Worm (Caenorhabditis elegans) whole organism, midembryonic: ENCODE measurements around the gene T25F10.3.
A peak's percentile ranks its signal among the peaks of the same experiment; 100 is the strongest.

ENCODE experiments used
- T22C8.4 ChIP-seq: fragments of 200-800 bp; sonication (Bioruptor generic); IDR thresholded peaks from 2 replicates; pipeline ENCODE4 v1.3.6; 2022; ENCODE audit warnings: missing genetic modification characterization, missing compliant biosample characterization
- cog-1 ChIP-seq: sonication (generic microtip); optimal IDR thresholded peaks from 2 replicates; lab custom pipeline; 2016; ENCODE audit warnings: missing genetic modification characterization, missing compliant biosample characterization
- flt-1 ChIP-seq: fragments of 200-800 bp; sonication (Bioruptor generic); IDR thresholded peaks from 2 replicates; pipeline ENCODE4 v1.3.6; 2022; ENCODE audit warnings: missing genetic modification characterization, missing compliant biosample characterization
- klf-2 ChIP-seq: fragments of 200-800 bp; sonication (Bioruptor generic); conservative IDR thresholded peaks from 2 replicates; pipeline ENCODE4 v1.3.6; 2022; ENCODE audit warnings: missing genetic modification reagents, missing genetic modification characterization, missing compliant biosample characterization
- med-1 ChIP-seq: sonication (generic microtip); optimal IDR thresholded peaks from 2 replicates; lab custom pipeline; 2017; ENCODE audit warnings: missing genetic modification characterization, mild to moderate bottlenecking, missing compliant biosample characterization, antibody characterized with exemption, missing genetic modification reagents; ENCODE audit not compliant: insufficient read depth
- ref-1 ChIP-seq: fragments of 200-800 bp; sonication (Bioruptor generic); conservative IDR thresholded peaks from 2 replicates; pipeline ENCODE4 v1.3.6; 2022; ENCODE audit warnings: missing genetic modification reagents, missing genetic modification characterization, missing compliant biosample characterization
- tab-1 ChIP-seq: fragments of 200-800 bp; sonication (Bioruptor generic); IDR thresholded peaks from 2 replicates; pipeline ENCODE4 v1.3.6; 2022; ENCODE audit warnings: missing genetic modification characterization, missing compliant biosample characterization
- ztf-23 ChIP-seq: fragments of 200-800 bp; sonication (Bioruptor generic); IDR thresholded peaks from 2 replicates; pipeline ENCODE4 v1.3.6; 2022; ENCODE audit warnings: missing genetic modification reagents, missing genetic modification characterization, missing compliant biosample characterization
- ztf-29 ChIP-seq: fragments of 200-800 bp; sonication (Bioruptor generic); IDR thresholded peaks from 2 replicates; pipeline ENCODE4 v1.3.6; 2022; ENCODE audit warnings: missing genetic modification reagents, missing genetic modification characterization, missing compliant biosample characterization

T25F10.3 gene

DNA sequence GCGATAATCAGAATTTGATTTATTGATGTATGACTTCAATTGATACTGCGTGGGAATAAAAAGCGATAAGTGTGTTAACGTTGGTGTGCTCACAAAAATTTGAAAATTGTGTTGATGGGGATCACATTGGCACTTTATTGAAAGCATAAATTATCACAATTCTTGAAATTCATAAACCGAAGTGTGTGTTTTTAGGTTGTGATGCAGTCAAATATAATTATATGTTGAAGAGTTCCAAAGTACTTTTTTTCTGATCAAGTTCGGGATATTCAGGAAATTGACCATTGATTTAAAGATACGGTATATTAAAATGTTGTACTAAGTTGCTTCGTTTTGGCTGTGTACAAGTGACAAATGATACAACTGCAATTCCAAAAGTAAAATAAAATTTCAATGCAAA is 30.8 kb downstream of the T25F10.3 start, which contains the start of gene srh-28:
Gene srh-28 (minus strand): TSS at position 101 of the 400 bp plus-strand sequence.
- TF ChIP-seq ztf-23 (GFP tag; lab: Robert Waterston, UW) (no peak), klf-2 (GFP tag; lab: Robert Waterston, UW) (no peak), med-1 (GFP tag; lab: Kevin White, UChicago) (no peak), flt-1 (GFP tag; lab: Robert Waterston, UW) (no peak), ref-1 (GFP tag; lab: Robert Waterston, UW) (no peak), T22C8.4 (GFP tag; lab: Robert Waterston, UW) (no peak), ztf-29 (GFP tag; lab: Robert Waterston, UW) (no peak), tab-1 (GFP tag; lab: Robert Waterston, UW) (no peak), cog-1 (no peak)

DNA sequence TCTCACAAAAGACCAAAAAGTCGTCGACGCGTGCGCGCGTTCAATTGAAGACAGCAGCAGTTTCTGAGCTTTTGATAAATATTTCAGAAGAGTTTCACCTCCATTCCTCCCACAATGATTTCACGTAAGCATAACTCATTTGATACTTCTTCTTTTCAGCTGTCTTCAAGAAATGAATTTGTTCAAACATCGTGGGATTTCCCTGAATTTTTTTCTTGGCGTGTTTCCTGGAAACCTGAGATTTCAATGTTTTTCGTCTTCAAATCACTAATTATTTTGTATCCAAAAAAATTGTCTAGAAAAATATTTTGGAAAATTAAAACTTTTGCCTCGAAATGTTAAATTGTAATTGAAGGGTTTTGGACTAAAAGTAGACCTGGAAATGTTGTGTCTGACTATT is 33.6 kb downstream of the T25F10.3 start:
- no peak for TF ChIP-seq ztf-29 (GFP tag; lab: Robert Waterston, UW)
- TF ChIP-seq ztf-23 (GFP tag; lab: Robert Waterston, UW): no peak
- TF ChIP-seq cog-1: no peak
- no peak for TF ChIP-seq tab-1 (GFP tag; lab: Robert Waterston, UW)
- no peak for TF ChIP-seq klf-2 (GFP tag; lab: Robert Waterston, UW)

DNA sequence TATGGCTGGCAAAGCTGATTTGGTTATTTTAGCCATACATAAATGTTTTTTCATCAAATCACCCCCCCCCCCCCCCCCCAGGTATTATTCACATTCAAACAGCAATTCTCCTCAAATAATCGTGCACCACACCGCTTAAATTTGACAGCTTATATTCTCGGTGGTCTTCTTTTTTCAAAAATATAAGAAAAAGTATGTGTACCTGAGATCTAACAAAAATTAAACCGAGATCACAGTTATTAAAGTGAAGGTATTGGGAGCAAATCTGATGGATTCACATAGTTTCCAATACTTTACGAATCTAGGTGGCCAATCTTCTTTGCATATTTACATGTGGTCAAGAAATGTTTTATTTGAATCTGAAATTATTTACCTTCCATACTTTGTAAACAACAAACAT is 35.3 kb downstream of the T25F10.3 start, which contains the start of gene ZC404.15:
Gene ZC404.15 (plus strand): TSS at position 301 of the 400 bp plus-strand sequence.
- TF ChIP-seq med-1 (GFP tag; lab: Kevin White, UChicago) (no peak), klf-2 (GFP tag; lab: Robert Waterston, UW) (no peak), cog-1 (no peak), ztf-29 (GFP tag; lab: Robert Waterston, UW) (no peak)

DNA sequence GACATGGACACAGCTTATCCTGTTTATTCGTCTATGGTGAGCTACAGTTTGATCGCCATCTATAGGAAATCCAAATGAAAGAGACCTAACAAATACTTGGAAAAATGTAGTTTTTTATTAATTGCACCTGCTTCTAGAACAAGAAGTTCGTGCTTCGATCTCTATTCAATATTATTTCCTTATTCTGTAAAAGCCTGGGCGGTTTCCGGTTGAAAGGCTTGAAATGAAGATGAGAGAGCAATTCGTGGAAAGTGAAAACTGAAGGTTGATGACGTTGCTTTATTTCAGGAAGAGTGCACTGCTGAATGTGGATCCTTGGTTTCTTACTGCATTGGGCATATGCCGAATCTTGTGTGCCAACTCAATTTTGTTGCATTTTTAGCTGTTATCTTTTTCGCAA is 35.8 kb downstream of the T25F10.3 start:
- TF ChIP-seq flt-1 (GFP tag; lab: Robert Waterston, UW): no peak
- no peak for TF ChIP-seq klf-2 (GFP tag; lab: Robert Waterston, UW)
- no peak for TF ChIP-seq ref-1 (GFP tag; lab: Robert Waterston, UW)
- TF ChIP-seq tab-1 (GFP tag; lab: Robert Waterston, UW): no peak
- no peak for TF ChIP-seq ztf-23 (GFP tag; lab: Robert Waterston, UW)
- TF ChIP-seq T22C8.4 (GFP tag; lab: Robert Waterston, UW): no peak
- no peak for TF ChIP-seq med-1 (GFP tag; lab: Kevin White, UChicago)
- TF ChIP-seq ztf-29 (GFP tag; lab: Robert Waterston, UW): no peak
- TF ChIP-seq cog-1: no peak

DNA sequence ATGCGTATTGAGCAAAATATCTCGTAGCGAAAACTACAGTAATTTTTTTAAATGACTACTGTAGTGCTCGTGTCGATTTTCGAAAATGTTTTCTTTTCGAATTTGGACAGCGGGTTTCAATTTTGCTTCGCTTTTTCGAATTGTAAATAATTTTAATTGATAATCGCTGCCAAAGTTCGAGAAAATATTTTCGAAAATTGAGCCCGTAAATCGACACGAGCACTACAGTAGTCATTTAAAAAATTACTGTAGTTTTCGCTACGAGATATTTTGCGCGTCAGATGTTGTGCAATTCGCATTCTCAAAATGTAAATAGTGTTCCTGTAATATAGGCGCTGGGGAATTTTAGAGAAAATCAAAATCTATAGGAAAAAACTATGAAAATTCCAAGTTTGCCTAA is 37.4 kb downstream of the T25F10.3 start:
- no peak for TF ChIP-seq tab-1 (GFP tag; lab: Robert Waterston, UW)
- no peak for TF ChIP-seq med-1 (GFP tag; lab: Kevin White, UChicago)
- no peak for TF ChIP-seq ref-1 (GFP tag; lab: Robert Waterston, UW)
- no peak for TF ChIP-seq flt-1 (GFP tag; lab: Robert Waterston, UW)
- no peak for TF ChIP-seq cog-1
- TF ChIP-seq ztf-29 (GFP tag; lab: Robert Waterston, UW): no peak

DNA sequence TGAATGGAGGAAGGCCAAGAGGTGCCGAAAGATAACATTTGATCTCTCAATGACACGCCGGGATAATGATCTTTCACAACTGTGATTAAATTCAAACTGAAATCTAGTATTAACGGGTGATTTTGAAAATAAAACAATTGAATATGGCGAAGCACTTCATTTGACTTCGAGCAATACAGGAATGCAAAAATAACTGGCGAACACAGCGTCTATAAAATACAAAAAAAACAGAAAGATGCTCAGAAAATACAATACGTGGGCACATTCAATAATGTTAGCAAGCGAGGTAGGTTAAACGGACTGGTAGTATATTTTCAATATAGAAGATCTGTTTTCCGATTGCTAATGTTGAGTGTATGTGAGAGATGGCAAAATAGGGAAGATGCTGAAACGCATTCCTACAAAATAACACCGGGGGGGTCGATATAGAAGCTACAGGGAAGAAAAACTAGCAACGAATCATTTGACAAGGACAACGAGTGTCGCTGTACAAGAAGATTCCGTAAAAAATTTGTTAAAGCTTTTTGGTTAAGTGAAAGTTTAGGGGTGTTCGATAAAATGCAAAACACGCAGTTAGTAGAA is 38.3 kb downstream of the T25F10.3 start:
- TF ChIP-seq tab-1 (GFP tag; lab: Robert Waterston, UW): no peak
- no peak for TF ChIP-seq ztf-29 (GFP tag; lab: Robert Waterston, UW)
- no peak for TF ChIP-seq T22C8.4 (GFP tag; lab: Robert Waterston, UW)

DNA sequence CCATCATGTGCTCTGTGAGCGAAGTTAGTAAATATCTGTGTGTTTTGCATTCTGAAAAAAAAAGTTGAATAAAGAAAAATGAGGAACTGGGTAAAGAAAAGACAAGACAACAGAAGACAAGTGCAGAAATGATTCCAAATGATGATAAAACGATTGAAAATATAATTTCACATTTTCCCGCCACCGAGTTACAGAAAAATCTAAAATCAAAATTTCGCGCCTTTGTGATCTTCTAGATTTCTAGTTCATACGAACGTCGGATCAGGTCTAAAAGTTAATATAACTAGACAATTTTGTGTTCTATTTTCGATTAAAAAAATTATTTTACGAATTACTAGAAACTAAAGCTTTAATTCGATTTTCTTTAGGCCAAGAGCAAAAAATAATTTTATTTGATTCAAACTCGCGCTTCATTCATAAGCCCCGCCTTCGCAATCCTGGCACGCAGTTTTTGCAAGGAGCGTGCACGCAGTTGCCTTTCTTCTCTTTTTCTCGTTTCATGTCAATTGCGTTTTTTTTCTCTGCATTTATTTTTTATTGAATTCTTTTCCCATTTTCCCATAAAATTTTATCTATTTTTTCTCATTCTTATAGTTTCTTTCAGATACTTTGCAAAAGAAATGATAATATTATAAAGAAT is 40.1 kb downstream of the T25F10.3 start, which contains the start of the genes spn-4 and spe-39:
Gene spn-4 (minus strand): TSS at position 51 of the 640 bp plus-strand sequence.
Gene spe-39 (plus strand): TSS at position 599 of the 640 bp plus-strand sequence.
- TF ChIP-seq flt-1 (GFP tag; lab: Robert Waterston, UW) (peak; percentile 62), tab-1 (GFP tag; lab: Robert Waterston, UW) (peak; percentile 66; the same call in 1 of the 2 replicates), cog-1 (no peak), ref-1 (GFP tag; lab: Robert Waterston, UW) (no peak), ztf-29 (GFP tag; lab: Robert Waterston, UW) (peak; percentile 48; the same call in 1 of the 2 replicates), klf-2 (GFP tag; lab: Robert Waterston, UW) (0 out of 2 replicates have a peak, but pooled peaks have one; percentile 50), T22C8.4 (GFP tag; lab: Robert Waterston, UW) (no peak), med-1 (GFP tag; lab: Kevin White, UChicago) (peak; percentile 72), ztf-23 (GFP tag; lab: Robert Waterston, UW) (peak; percentile 51; the same call in 1 of the 2 replicates)

DNA sequence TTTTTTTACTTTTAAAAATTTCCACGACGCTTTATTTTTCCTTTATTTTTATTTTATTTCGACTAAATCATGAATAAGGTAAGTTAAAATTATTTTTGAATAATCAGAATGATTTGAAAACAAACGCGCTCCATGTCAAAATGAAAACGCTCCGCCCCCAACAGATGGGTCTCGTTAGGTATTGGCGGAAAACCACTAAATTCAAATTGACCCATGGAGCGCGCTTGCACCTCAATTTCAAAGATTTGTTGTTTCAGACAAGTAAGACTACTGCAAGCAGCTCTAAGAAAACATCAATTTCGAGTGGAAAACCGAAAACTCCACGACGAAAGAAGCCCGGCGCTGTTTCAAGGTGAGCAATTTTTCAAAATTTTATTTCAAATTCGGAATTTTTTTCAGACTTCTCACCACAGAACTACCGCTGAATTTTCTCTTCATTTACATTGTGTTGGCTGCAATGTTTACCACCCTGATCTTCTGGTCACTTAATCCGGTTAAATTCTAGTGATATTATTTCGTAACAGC is 43.1 kb downstream of the T25F10.3 start, which contains the start of gene ZC404.2:
Gene ZC404.2 (plus strand): TSS at position 47 of the 525 bp plus-strand sequence.
- TF ChIP-seq ztf-23 (GFP tag; lab: Robert Waterston, UW): no peak
- no peak for TF ChIP-seq tab-1 (GFP tag; lab: Robert Waterston, UW)
- no peak for TF ChIP-seq ref-1 (GFP tag; lab: Robert Waterston, UW)
- TF ChIP-seq flt-1 (GFP tag; lab: Robert Waterston, UW): no peak
- TF ChIP-seq T22C8.4 (GFP tag; lab: Robert Waterston, UW): no peak

DNA sequence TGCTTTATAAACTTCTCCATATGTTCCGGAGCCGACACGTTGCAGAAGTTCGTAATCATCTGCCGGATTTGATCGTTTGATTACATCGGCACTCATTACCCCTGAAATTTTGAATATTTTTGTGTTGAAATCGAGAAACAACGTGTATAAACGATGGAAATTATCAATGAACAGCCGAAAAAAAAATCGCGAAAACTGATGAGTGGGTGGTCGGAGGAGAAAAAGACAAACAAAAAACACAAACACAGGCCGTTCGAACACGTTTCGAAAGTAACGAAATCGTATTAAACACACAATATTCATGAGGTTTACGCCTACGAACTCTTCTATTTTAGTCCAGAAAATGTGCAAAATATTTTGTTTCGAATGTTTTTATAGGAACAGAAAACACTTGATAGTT is 47.7 kb downstream of the T25F10.3 start, which contains the start of gene gck-2:
Gene gck-2 (minus strand): TSS at position 101 of the 400 bp plus-strand sequence.
- TF ChIP-seq flt-1 (GFP tag; lab: Robert Waterston, UW): no peak
- TF ChIP-seq T22C8.4 (GFP tag; lab: Robert Waterston, UW): no peak
- no peak for TF ChIP-seq ztf-29 (GFP tag; lab: Robert Waterston, UW)
- TF ChIP-seq klf-2 (GFP tag; lab: Robert Waterston, UW): no peak
- no peak for TF ChIP-seq ref-1 (GFP tag; lab: Robert Waterston, UW)
- no peak for TF ChIP-seq ztf-23 (GFP tag; lab: Robert Waterston, UW)
- TF ChIP-seq med-1 (GFP tag; lab: Kevin White, UChicago): no peak
- no peak for TF ChIP-seq cog-1
- TF ChIP-seq tab-1 (GFP tag; lab: Robert Waterston, UW): no peak
